Fruit fly (Drosophila melanogaster): ENCODE data around the gene Syx17.

The Syx17 gene

dm6 chr3L:4445824-4446223 is 42.5 kb downstream of the Syx17 start (continued):
- TF ChIP-seq sna (GFP tag; IDR thresholded peaks at IDR 0.05; ENCODE audit: partially characterized antibody): no peak
- peak; percentile 45 for TF ChIP-seq crc (GFP tag; optimal IDR thresholded peaks at IDR 0.05)
- no peak for TF ChIP-seq CG17802 (tag; optimal IDR thresholded peaks at IDR 0.05)
- TF ChIP-seq CG9215 (GFP tag; IDR thresholded peaks at IDR 0.05): no peak
- peak; percentile 60 for TF ChIP-seq Meics (GFP tag; optimal IDR thresholded peaks at IDR 0.05)
- no peak for TF ChIP-seq ewg (GFP tag; optimal IDR thresholded peaks at IDR 0.05)
- TF ChIP-seq Dbx (GFP tag; IDR thresholded peaks at IDR 0.05): peak; percentile 77; the same call in 2 of the 3 replicates
- no peak for TF ChIP-seq Opbp (GFP tag; IDR thresholded peaks at IDR 0.05; ENCODE audit: partially characterized antibody)
- TF ChIP-seq cwo (GFP tag; optimal IDR thresholded peaks at IDR 0.05): peak; percentile 48
- no peak for TF ChIP-seq Nf-YC (tag; optimal IDR thresholded peaks at IDR 0.05)
- peak; percentile 40; the same call in 1 of the 2 replicates for TF ChIP-seq lmd (GFP tag; IDR thresholded peaks at IDR 0.05)
- TF ChIP-seq CG15011 (GFP tag; optimal IDR thresholded peaks at IDR 0.05): peak; percentile 43
- TF ChIP-seq CG7556 (GFP tag; optimal IDR thresholded peaks at IDR 0.05): peak; percentile 14
- TF ChIP-seq CG15269 (tag; optimal IDR thresholded peaks at IDR 0.05): peak; percentile 3
- no peak for TF ChIP-seq Mrtf (GFP tag; IDR thresholded peaks at IDR 0.05)
- TF ChIP-seq dysf (GFP tag; IDR thresholded peaks at IDR 0.05): peak; percentile 66
- TF ChIP-seq bab2 (GFP tag; optimal IDR thresholded peaks at IDR 0.05): peak; percentile 4
- TF ChIP-seq schlank (tag; optimal IDR thresholded peaks at IDR 0.05): no peak
- no peak for TF ChIP-seq salm (tag; optimal IDR thresholded peaks at IDR 0.05)
- TF ChIP-seq gcm2 (GFP tag; optimal IDR thresholded peaks at IDR 0.05): no peak
- peak; percentile 15 for TF ChIP-seq CG13296 (GFP tag; optimal IDR thresholded peaks at IDR 0.05)
- TF ChIP-seq CG13624 (GFP tag; optimal IDR thresholded peaks at IDR 0.05): no peak
- no peak for TF ChIP-seq CG10209 (GFP tag; optimal IDR thresholded peaks at IDR 0.05)
- TF ChIP-seq Spps (tag; optimal IDR thresholded peaks at IDR 0.05): no peak
- no peak for TF ChIP-seq CG8089 (GFP tag; optimal IDR thresholded peaks at IDR 0.05)
- no peak for TF ChIP-seq peb (GFP tag; IDR thresholded peaks at IDR 0.05)
- TF ChIP-seq CG3281 (GFP tag; optimal IDR thresholded peaks at IDR 0.05): peak; percentile 68
- TF ChIP-seq NfI (GFP tag; optimal IDR thresholded peaks at IDR 0.05): no peak
- peak; percentile 56 for TF ChIP-seq Fer1 (GFP tag; optimal IDR thresholded peaks at IDR 0.05)
- peak; percentile 11 for TF ChIP-seq CG2120 (GFP tag; optimal IDR thresholded peaks at IDR 0.05)
- TF ChIP-seq CG9932 (GFP tag; IDR thresholded peaks at IDR 0.05): peak; percentile 19; the same call in 1 of the 2 replicates
- peak; percentile 78 for TF ChIP-seq CG32532 (GFP tag; IDR thresholded peaks at IDR 0.05)
- no peak for TF ChIP-seq CG8765 (GFP tag; IDR thresholded peaks at IDR 0.05)
- no peak for TF ChIP-seq Max (GFP tag; optimal IDR thresholded peaks at IDR 0.05)
- TF ChIP-seq zf30C (GFP tag; optimal IDR thresholded peaks at IDR 0.05): no peak
- no peak for TF ChIP-seq CG1603 (tag; optimal IDR thresholded peaks at IDR 0.05)
- peak; percentile 2 for TF ChIP-seq luna (GFP tag; optimal IDR thresholded peaks at IDR 0.05)
- no peak for TF ChIP-seq esg (GFP tag; conservative IDR thresholded peaks at IDR 0.05)
- peak; percentile 46 for TF ChIP-seq D19B (GFP tag; optimal IDR thresholded peaks at IDR 0.05)

dm6 chr3L:4446273-4446672 is 43.0 kb downstream of the Syx17 start, which contains the start of gene CG12607:
CG12607 (plus strand) TSS chr3L:4446573.
- TF ChIP-seq CG13894 (tag; optimal IDR thresholded peaks at IDR 0.05): peak; percentile 18
- TF ChIP-seq CG3847 (GFP tag; IDR thresholded peaks at IDR 0.05): no peak
- TF ChIP-seq Hr51 (GFP tag; optimal IDR thresholded peaks at IDR 0.05): no peak
- TF ChIP-seq CG16815 (GFP tag; optimal IDR thresholded peaks at IDR 0.05): no peak
- TF ChIP-seq seq (GFP tag; IDR thresholded peaks at IDR 0.05): no peak
- TF ChIP-seq HHEX (GFP tag; optimal IDR thresholded peaks at IDR 0.05): no peak
- TF ChIP-seq Oli (tag; optimal IDR thresholded peaks at IDR 0.05): no peak
- no peak for TF ChIP-seq Dek (tag; optimal IDR thresholded peaks at IDR 0.05)
- no peak for TF ChIP-seq Ets97D (GFP tag; optimal IDR thresholded peaks at IDR 0.05)
- TF ChIP-seq sisA (GFP tag; IDR thresholded peaks at IDR 0.05): no peak
- TF ChIP-seq CG1647 (GFP tag; optimal IDR thresholded peaks at IDR 0.05): no peak
- TF ChIP-seq chinmo (GFP tag; IDR thresholded peaks at IDR 0.05; ENCODE audit: partially characterized antibody): 0 out of 4 replicates have a peak, but pooled peaks have one; percentile 23
- no peak for TF ChIP-seq CG3995 (GFP tag; optimal IDR thresholded peaks at IDR 0.05)
- TF ChIP-seq abd-A (tag; optimal IDR thresholded peaks at IDR 0.05): peak; percentile 34
- no peak for TF ChIP-seq hth (optimal IDR thresholded peaks at IDR 0.05)
